Worm (Caenorhabditis elegans): Measurements from ENCODE around the gene str-45.

ce11 chrV:15133812-15134211 is 25.0 kb upstream of the str-45 start:
- TF ChIP-seq pqm-1 (tag; optimal IDR thresholded peaks at IDR 0.05) (no peak), nhr-28 (tag; optimal IDR thresholded peaks at IDR 0.05) (no peak)

All from whole organism, L1 larva.